Worm (Caenorhabditis elegans): ENCODE measurements around the gene C18H7.7.

Gene C18H7.7

ce11 chrIV:625947-626548 is 29.9 kb upstream of the C18H7.7 start:
- TF ChIP-seq ceh-13 (GFP tag; optimal IDR thresholded peaks at IDR 0.05) (no peak), pes-1 (GFP tag; IDR thresholded peaks at IDR 0.05) (no peak), sea-1 (GFP tag; conservative IDR thresholded peaks at IDR 0.05) (no peak), hmbx-1 (tag; optimal IDR thresholded peaks at IDR 0.05) (no peak), B0310.2 (tag; optimal IDR thresholded peaks at IDR 0.05) (no peak), aly-1 (tag; optimal IDR thresholded peaks at IDR 0.05) (no peak), tra-4 (tag; optimal IDR thresholded peaks at IDR 0.05) (no peak), scrt-1 (GFP tag; IDR thresholded peaks at IDR 0.05) (no peak), tbx-11 (GFP tag; IDR thresholded peaks at IDR 0.05) (no peak), tbx-37 (GFP tag; conservative IDR thresholded peaks at IDR 0.05) (no peak), ceh-36 (tag; optimal IDR thresholded peaks at IDR 0.05) (no peak), hmg-4 (GFP tag; optimal IDR thresholded peaks at IDR 0.05) (no peak), F13C5.2 (tag; optimal IDR thresholded peaks at IDR 0.05) (no peak), ets-7 (tag; optimal IDR thresholded peaks at IDR 0.05) (no peak), hnd-1 (tag; optimal IDR thresholded peaks at IDR 0.05) (no peak), ama-1 (optimal IDR thresholded peaks at IDR 0.05) (no peak), flt-1 (GFP tag; IDR thresholded peaks at IDR 0.05) (no peak)

ce11 chrIV:623876-624275 is 27.7 kb upstream of the C18H7.7 start:
- TF ChIP-seq ama-1 (optimal IDR thresholded peaks at IDR 0.05), result no peak
- TF ChIP-seq tbx-37 (GFP tag; conservative IDR thresholded peaks at IDR 0.05), result no peak
- TF ChIP-seq flt-1 (GFP tag; IDR thresholded peaks at IDR 0.05), result no peak
- no peak for TF ChIP-seq ceh-36 (tag; optimal IDR thresholded peaks at IDR 0.05)
- TF ChIP-seq hnd-1 (tag; optimal IDR thresholded peaks at IDR 0.05), result no peak
- no peak for TF ChIP-seq ceh-13 (GFP tag; optimal IDR thresholded peaks at IDR 0.05)
- TF ChIP-seq pes-1 (GFP tag; IDR thresholded peaks at IDR 0.05), result no peak
- no peak for TF ChIP-seq F13C5.2 (tag; optimal IDR thresholded peaks at IDR 0.05)
- TF ChIP-seq tra-4 (tag; optimal IDR thresholded peaks at IDR 0.05), result no peak
- no peak for TF ChIP-seq hmg-4 (GFP tag; optimal IDR thresholded peaks at IDR 0.05)

ce11 chrIV:622989-623388 is 26.8 kb upstream of the C18H7.7 start:
- no peak for TF ChIP-seq F13C5.2 (tag; optimal IDR thresholded peaks at IDR 0.05)
- TF ChIP-seq B0310.2 (tag; optimal IDR thresholded peaks at IDR 0.05), result no peak

ce11 chrIV:620324-620723 is 24.1 kb upstream of the C18H7.7 start:
- TF ChIP-seq pes-1 (GFP tag; IDR thresholded peaks at IDR 0.05), result peak; percentile 89
- TF ChIP-seq B0310.2 (tag; optimal IDR thresholded peaks at IDR 0.05), result peak; percentile 27
- peak; percentile 62 for TF ChIP-seq hnd-1 (tag; optimal IDR thresholded peaks at IDR 0.05)
- TF ChIP-seq aly-1 (tag; optimal IDR thresholded peaks at IDR 0.05), result peak; percentile 76
- TF ChIP-seq sea-1 (GFP tag; conservative IDR thresholded peaks at IDR 0.05), result peak; percentile 86
- TF ChIP-seq hmbx-1 (tag; optimal IDR thresholded peaks at IDR 0.05), result peak; percentile 29
- TF ChIP-seq ceh-13 (GFP tag; optimal IDR thresholded peaks at IDR 0.05), result peak; percentile 63
- TF ChIP-seq ets-7 (tag; optimal IDR thresholded peaks at IDR 0.05), result peak; percentile 47
- TF ChIP-seq hmg-4 (GFP tag; optimal IDR thresholded peaks at IDR 0.05), result peak; percentile 61
- peak; percentile 67 for TF ChIP-seq tbx-37 (GFP tag; conservative IDR thresholded peaks at IDR 0.05)
- peak; percentile 61 for TF ChIP-seq tra-4 (tag; optimal IDR thresholded peaks at IDR 0.05)
- peak; percentile 85 for TF ChIP-seq scrt-1 (GFP tag; IDR thresholded peaks at IDR 0.05)
- TF ChIP-seq ceh-36 (tag; optimal IDR thresholded peaks at IDR 0.05), result peak; percentile 46
- TF ChIP-seq flt-1 (GFP tag; IDR thresholded peaks at IDR 0.05), result peak; percentile 86
- peak; percentile 81 for TF ChIP-seq F13C5.2 (tag; optimal IDR thresholded peaks at IDR 0.05)
- no peak for TF ChIP-seq ama-1 (optimal IDR thresholded peaks at IDR 0.05)
- TF ChIP-seq tbx-11 (GFP tag; IDR thresholded peaks at IDR 0.05), result peak; percentile 83

- TF ChIP-seq scrt-1 (GFP tag; IDR thresholded peaks at IDR 0.05) (no peak), F13C5.2 (tag; optimal IDR thresholded peaks at IDR 0.05) (no peak), hmbx-1 (tag; optimal IDR thresholded peaks at IDR 0.05) (no peak), ceh-13 (GFP tag; optimal IDR thresholded peaks at IDR 0.05) (no peak), tbx-37 (GFP tag; conservative IDR thresholded peaks at IDR 0.05) (no peak)
These were observed 23.6 kb upstream of the C18H7.7 start for ce11 chrIV:619766-620165.

ce11 chrIV:615244-615643 is 19.1 kb upstream of the C18H7.7 start, which contains the start of gene C18H7.1:
Gene C18H7.1 (plus strand): TSS chrIV:615544.
- TF ChIP-seq F13C5.2 (tag; optimal IDR thresholded peaks at IDR 0.05) (no peak), tra-4 (tag; optimal IDR thresholded peaks at IDR 0.05) (no peak)

ce11 chrIV:613155-613554 is 17.0 kb upstream of the C18H7.7 start:
- TF ChIP-seq tbx-37 (GFP tag; conservative IDR thresholded peaks at IDR 0.05), result no peak

ce11 chrIV:607628-608027 is 11.4 kb upstream of the C18H7.7 start:
- no peak for TF ChIP-seq aly-1 (tag; optimal IDR thresholded peaks at IDR 0.05)
- TF ChIP-seq hnd-1 (tag; optimal IDR thresholded peaks at IDR 0.05), result no peak
- no peak for TF ChIP-seq ets-7 (tag; optimal IDR thresholded peaks at IDR 0.05)

- TF ChIP-seq tra-4 (tag; optimal IDR thresholded peaks at IDR 0.05) (no peak), ama-1 (optimal IDR thresholded peaks at IDR 0.05) (no peak), hmg-4 (GFP tag; optimal IDR thresholded peaks at IDR 0.05) (no peak), scrt-1 (GFP tag; IDR thresholded peaks at IDR 0.05) (no peak), ceh-13 (GFP tag; optimal IDR thresholded peaks at IDR 0.05) (no peak), ceh-36 (tag; optimal IDR thresholded peaks at IDR 0.05) (no peak), aly-1 (tag; optimal IDR thresholded peaks at IDR 0.05) (no peak), flt-1 (GFP tag; IDR thresholded peaks at IDR 0.05) (no peak), ets-7 (tag; optimal IDR thresholded peaks at IDR 0.05) (no peak), B0310.2 (tag; optimal IDR thresholded peaks at IDR 0.05) (no peak), hmbx-1 (tag; optimal IDR thresholded peaks at IDR 0.05) (no peak), pes-1 (GFP tag; IDR thresholded peaks at IDR 0.05) (no peak), hnd-1 (tag; optimal IDR thresholded peaks at IDR 0.05) (no peak)
These were observed 9.9 kb upstream of the C18H7.7 start, which contains the start of gene inx-18 for ce11 chrIV:606055-606454. Gene inx-18 (plus strand): TSS chrIV:606355.

All from whole organism, early embryonic.